Worm (Caenorhabditis elegans) whole organism, L3 larva: ENCODE data around the gene sri-48.
A peak's percentile ranks its signal among the peaks of the same experiment; 100 is the strongest.
"Not testable (repeated sequence)": the region's sequence is repeated elsewhere in the genome, so short reads cannot be mapped to it uniquely, and the experiment has no call there.

ENCODE experiments used
- R02D3.7 ChIP-seq: fragments of 150-350 bp; optimal IDR thresholded peaks from 2 replicates; lab custom pipeline; 2014; ENCODE audit warnings: missing biosample characterization, missing genetic modification characterization
- aly-2 ChIP-seq: fragments of 150-350 bp; optimal IDR thresholded peaks from 2 replicates; lab custom pipeline; 2014; ENCODE audit warnings: missing biosample characterization, missing genetic modification characterization
- ama-1 ChIP-seq: fragments of 150-350 bp; optimal IDR thresholded peaks from 2 replicates; lab custom pipeline; 2018
- ceh-16 ChIP-seq: sonication (generic microtip); optimal IDR thresholded peaks from 2 replicates; lab custom pipeline; 2017; ENCODE audit warnings: missing biosample characterization, missing genetic modification characterization
- ceh-28 ChIP-seq: fragments of 150-350 bp; optimal IDR thresholded peaks from 2 replicates; lab custom pipeline; 2014; ENCODE audit warnings: missing biosample characterization, missing genetic modification reagents, missing genetic modification characterization
- ceh-82 ChIP-seq: fragments of 150-350 bp; optimal IDR thresholded peaks from 2 replicates; lab custom pipeline; 2014; ENCODE audit warnings: missing biosample characterization, missing genetic modification characterization
- ceh-9 ChIP-seq: sonication (generic microtip); optimal IDR thresholded peaks from 2 replicates; lab custom pipeline; 2018; ENCODE audit warnings: missing biosample characterization, missing genetic modification characterization
- daf-12 ChIP-seq: fragments of 150-350 bp; optimal IDR thresholded peaks from 2 replicates; lab custom pipeline; 2014; ENCODE audit warnings: missing biosample characterization, missing genetic modification reagents, missing genetic modification characterization
- egl-27 ChIP-seq: sonication (generic microtip); optimal IDR thresholded peaks from 4 replicates; lab custom pipeline; 2017; ENCODE audit warnings: missing biosample characterization, missing genetic modification reagents, missing genetic modification characterization
- egl-5 ChIP-seq: fragments of 150-350 bp; optimal IDR thresholded peaks from 2 replicates; lab custom pipeline; 2017; ENCODE audit warnings: missing biosample characterization, missing genetic modification reagents, missing genetic modification characterization, inconsistent platforms
- elt-1 ChIP-seq: fragments of 150-350 bp; optimal IDR thresholded peaks from 2 replicates; lab custom pipeline; 2014; ENCODE audit warnings: missing biosample characterization, missing genetic modification characterization
- elt-2 ChIP-seq: sonication (generic microtip); optimal IDR thresholded peaks from 2 replicates; lab custom pipeline; 2016; ENCODE audit warnings: missing genetic modification reagents, mild to moderate bottlenecking, missing genetic modification characterization, missing compliant biosample characterization
- elt-3 ChIP-seq, 3 experiments: fragments of 150-350 bp in 1 of 3; sonication (generic microtip) in 2 of 3; optimal IDR thresholded peaks; 2 replicates in 2 of 3; 4 replicates in 1 of 3; lab custom pipeline; 2014 to 2017; ENCODE audit warnings: missing biosample characterization in 3 of 3, missing genetic modification characterization in 3 of 3
- eor-1 ChIP-seq, 2 experiments: fragments of 150-350 bp; optimal IDR thresholded peaks; 2 replicates each; lab custom pipeline; 2014 to 2018; ENCODE audit warnings: missing biosample characterization in 2 of 2, missing genetic modification characterization in 2 of 2
- fkh-2 ChIP-seq: fragments of 150-350 bp; optimal IDR thresholded peaks from 2 replicates; lab custom pipeline; 2014; ENCODE audit warnings: missing biosample characterization, missing genetic modification reagents, missing genetic modification characterization
- fos-1 ChIP-seq: fragments of 150-350 bp; optimal IDR thresholded peaks from 2 replicates; lab custom pipeline; 2014; ENCODE audit warnings: missing biosample characterization, missing genetic modification characterization
- hmg-11 ChIP-seq: sonication (generic microtip); optimal IDR thresholded peaks from 2 replicates; lab custom pipeline; 2016; ENCODE audit warnings: missing genetic modification characterization, missing compliant biosample characterization
- jun-1 ChIP-seq: fragments of 150-350 bp; optimal IDR thresholded peaks from 2 replicates; lab custom pipeline; 2014; ENCODE audit warnings: missing biosample characterization, missing genetic modification reagents, missing genetic modification characterization
- lin-15B ChIP-seq: fragments of 150-350 bp; optimal IDR thresholded peaks from 2 replicates; lab custom pipeline; 2014; ENCODE audit warnings: missing biosample characterization, missing genetic modification characterization
- lin-39 ChIP-seq: fragments of 150-350 bp; optimal IDR thresholded peaks from 2 replicates; lab custom pipeline; 2018; ENCODE audit warnings: missing biosample characterization, missing genetic modification reagents, missing genetic modification characterization
- mdl-1 ChIP-seq: fragments of 150-350 bp; optimal IDR thresholded peaks from 2 replicates; lab custom pipeline; 2014; ENCODE audit warnings: missing biosample characterization, missing genetic modification characterization
- mml-1 ChIP-seq: fragments of 150-350 bp; sonication (generic microtip); optimal IDR thresholded peaks from 3 replicates; lab custom pipeline; 2014; ENCODE audit warnings: missing biosample characterization, missing genetic modification characterization
- nfya-1 ChIP-seq: sonication (generic microtip); optimal IDR thresholded peaks from 2 replicates; lab custom pipeline; 2017; ENCODE audit warnings: missing genetic modification characterization, mild to moderate bottlenecking, missing compliant biosample characterization, antibody characterized with exemption, moderate library complexity; ENCODE audit not compliant: insufficient read depth
- nhr-11 ChIP-seq: fragments of 150-350 bp; optimal IDR thresholded peaks from 2 replicates; lab custom pipeline; 2014; ENCODE audit warnings: missing biosample characterization, missing genetic modification characterization
- nhr-12 ChIP-seq: fragments of 150-350 bp; optimal IDR thresholded peaks from 2 replicates; lab custom pipeline; 2014; ENCODE audit warnings: missing biosample characterization, missing genetic modification characterization
- nhr-23 ChIP-seq: fragments of 150-350 bp; optimal IDR thresholded peaks from 2 replicates; lab custom pipeline; 2014; ENCODE audit warnings: missing biosample characterization, missing genetic modification reagents, missing genetic modification characterization
- nhr-237 ChIP-seq: fragments of 150-350 bp; optimal IDR thresholded peaks from 2 replicates; lab custom pipeline; 2014; ENCODE audit warnings: missing biosample characterization, missing genetic modification characterization
- nhr-28 ChIP-seq: fragments of 150-350 bp; optimal IDR thresholded peaks from 2 replicates; lab custom pipeline; 2014; ENCODE audit warnings: missing biosample characterization, missing genetic modification characterization
- nhr-43 ChIP-seq: sonication (generic microtip); optimal IDR thresholded peaks from 2 replicates; lab custom pipeline; 2016; ENCODE audit warnings: mild to moderate bottlenecking, missing genetic modification characterization, missing compliant biosample characterization; ENCODE audit not compliant: poor library complexity, severe bottlenecking
- nhr-67 ChIP-seq: fragments of 150-350 bp; optimal IDR thresholded peaks from 2 replicates; lab custom pipeline; 2014; ENCODE audit warnings: missing biosample characterization, missing genetic modification characterization
- nhr-76 ChIP-seq: fragments of 150-350 bp; sonication (generic microtip); optimal IDR thresholded peaks from 5 replicates; lab custom pipeline; 2014; ENCODE audit warnings: missing biosample characterization, missing genetic modification characterization
- pha-4 ChIP-seq: fragments of 150-350 bp; optimal IDR thresholded peaks from 2 replicates; lab custom pipeline; 2014; ENCODE audit warnings: missing biosample characterization, missing genetic modification reagents, missing genetic modification characterization
- pqm-1 ChIP-seq: fragments of 150-350 bp; optimal IDR thresholded peaks from 2 replicates; lab custom pipeline; 2017; ENCODE audit warnings: missing biosample characterization, missing genetic modification characterization, inconsistent platforms
- sea-2 ChIP-seq: fragments of 150-350 bp; sonication (generic microtip); optimal IDR thresholded peaks from 4 replicates; lab custom pipeline; 2014; ENCODE audit warnings: missing biosample characterization, missing genetic modification reagents, missing genetic modification characterization
- skn-1 ChIP-seq: fragments of 150-350 bp; optimal IDR thresholded peaks from 2 replicates; lab custom pipeline; 2014; ENCODE audit warnings: missing biosample characterization, missing genetic modification characterization
- snpc-4 ChIP-seq: fragments of 150-350 bp; optimal IDR thresholded peaks from 2 replicates; lab custom pipeline; 2014; ENCODE audit warnings: missing biosample characterization, missing genetic modification characterization
- tbx-2 ChIP-seq: sonication (generic microtip); optimal IDR thresholded peaks from 2 replicates; lab custom pipeline; 2016; ENCODE audit warnings: mild to moderate bottlenecking, missing genetic modification characterization, missing compliant biosample characterization
- unc-62 ChIP-seq: fragments of 150-350 bp; sonication (generic microtip); optimal IDR thresholded peaks from 4 replicates; lab custom pipeline; 2014; ENCODE audit warnings: missing biosample characterization, missing genetic modification reagents, missing genetic modification characterization
- zag-1 ChIP-seq: fragments of 150-350 bp; optimal IDR thresholded peaks from 2 replicates; lab custom pipeline; 2014; ENCODE audit warnings: missing biosample characterization, missing genetic modification characterization
- ztf-11 ChIP-seq: fragments of 150-350 bp; optimal IDR thresholded peaks from 2 replicates; lab custom pipeline; 2014; ENCODE audit warnings: missing biosample characterization, missing genetic modification characterization
- ztf-4 ChIP-seq: fragments of 150-350 bp; optimal IDR thresholded peaks from 2 replicates; lab custom pipeline; 2014; ENCODE audit warnings: missing biosample characterization, missing genetic modification characterization

sri-48 gene

ce11 chrII:3215762-3216161, 14.6 kb upstream of the sri-48 start, which contains the start of gene ZC239.3:
ZC239.3 (plus strand) TSS chrII:3216062.
- TF ChIP-seq jun-1 (tag; lab: Kevin White, UChicago); tbx-2; elt-3 (tag; optimal IDR thresholded peaks at IDR 0.05; lab: Kevin White, UChicago): not testable (repeated sequence)

- TF ChIP-seq snpc-4: no peak
- no peak for TF ChIP-seq aly-2 (tag; lab: Kevin White, UChicago)
- TF ChIP-seq ama-1: no peak
- no peak for TF ChIP-seq ceh-16 (tag; lab: Kevin White, UChicago)
- no peak for TF ChIP-seq nhr-11 (tag; lab: Kevin White, UChicago)
- no peak for TF ChIP-seq ceh-28
- no peak for TF ChIP-seq elt-2 (tag; lab: Kevin White, UChicago)
- no peak for TF ChIP-seq ceh-9 (tag; lab: Kevin White, UChicago)
- no peak for TF ChIP-seq ztf-11 (tag; lab: Kevin White, UChicago)
- TF ChIP-seq, all 47 proteins: peak for 0
Observed at ce11 chrII:3213898-3214297, 12.8 kb upstream of the sri-48 start, which contains the start of gene ZC239.4. ZC239.4 (plus strand) TSS chrII:3214198.

- no peak for TF ChIP-seq mml-1 (tag; lab: Kevin White, UChicago)
- TF ChIP-seq fkh-2 (tag; lab: Kevin White, UChicago): no peak
- no peak for TF ChIP-seq nhr-23 (tag; lab: Kevin White, UChicago)
- no peak for TF ChIP-seq mdl-1 (tag; lab: Kevin White, UChicago)
- TF ChIP-seq nhr-12: no peak
- TF ChIP-seq jun-1 (tag; lab: Kevin White, UChicago): no peak
- TF ChIP-seq ztf-4 (tag; lab: Kevin White, UChicago): no peak
- no peak for TF ChIP-seq unc-62
- no peak for TF ChIP-seq fos-1 (tag; lab: Kevin White, UChicago)
- TF ChIP-seq tbx-2: no peak
- no peak for TF ChIP-seq skn-1 (tag; lab: Kevin White, UChicago)
- TF ChIP-seq egl-27 (tag; lab: Kevin White, UChicago): no peak
- TF ChIP-seq ama-1: no peak
- no peak for TF ChIP-seq nhr-76 (tag; lab: Kevin White, UChicago)
Observed at ce11 chrII:3210365-3210764, 9.2 kb upstream of the sri-48 start, which contains the start of gene ZC239.5. ZC239.5 (plus strand) TSS chrII:3210665.

ce11 chrII:3209251-3209650, 8.1 kb upstream of the sri-48 start, which contains the start of gene ZC239.6:
ZC239.6 (plus strand) TSS chrII:3209631.
- TF ChIP-seq sea-2 (no peak), daf-12 (no peak), lin-15B (tag; lab: Kevin White, UChicago) (no peak), eor-1 (tag; optimal IDR thresholded peaks at IDR 0.05; lab: Kevin White, UChicago) (no peak), nhr-67 (tag; lab: Kevin White, UChicago) (no peak), nhr-28 (no peak), snpc-4 (peak; percentile 33), skn-1 (tag; lab: Kevin White, UChicago) (no peak), zag-1 (tag; lab: Kevin White, UChicago) (no peak), nhr-11 (tag; lab: Kevin White, UChicago) (no peak), ceh-82 (tag; lab: Kevin White, UChicago) (no peak), nhr-23 (tag; lab: Kevin White, UChicago) (peak; percentile 3), hmg-11 (peak; percentile 30), R02D3.7 (tag; lab: Kevin White, UChicago) (no peak), pha-4 (tag; lab: Kevin White, UChicago) (peak; percentile 66), nfya-1 (tag; lab: Kevin White, UChicago) (peak; percentile 55), nhr-43 (no peak), lin-39 (no peak)

- TF ChIP-seq pqm-1 (no peak), elt-1 (tag; lab: Kevin White, UChicago) (no peak), ama-1 (no peak), nhr-28 (no peak), mdl-1 (tag; lab: Kevin White, UChicago) (no peak), nhr-23 (tag; lab: Kevin White, UChicago) (no peak), fos-1 (tag; lab: Kevin White, UChicago) (no peak), zag-1 (tag; lab: Kevin White, UChicago) (no peak), eor-1 (tag; optimal IDR thresholded peaks at IDR 0.05; lab: Kevin White, UChicago) (no peak), tbx-2 (no peak), fkh-2 (tag; lab: Kevin White, UChicago) (no peak), mml-1 (tag; lab: Kevin White, UChicago) (no peak), egl-5 (tag; lab: Kevin White, UChicago) (no peak), nhr-237 (tag; lab: Kevin White, UChicago) (no peak), egl-27 (tag; lab: Kevin White, UChicago) (no peak)
Observed at ce11 chrII:3208679-3209078, 7.5 kb upstream of the sri-48 start, which contains the start of gene sdz-35. sdz-35 (minus strand) TSS chrII:3208779.
